Worm (Caenorhabditis elegans) whole organism, L1 larva: Measurements from ENCODE around the gene R10D12.1.

Experiments used
- aly-2 ChIP-seq: fragments of 150-350 bp; optimal IDR thresholded peaks from 2 replicates; lab custom pipeline; 2014; ENCODE audit warnings: missing biosample characterization, missing genetic modification characterization
- ama-1 ChIP-seq: fragments of 150-350 bp; optimal IDR thresholded peaks from 2 replicates; lab custom pipeline; 2014
- ceh-63 ChIP-seq: fragments of 200-800 bp; sonication (Bioruptor generic); optimal IDR thresholded peaks from 2 replicates; lab custom pipeline; 2018; ENCODE audit warnings: mild to moderate bottlenecking, missing genetic modification characterization, missing compliant biosample characterization
- ceh-90 ChIP-seq: sonication (generic microtip); optimal IDR thresholded peaks from 2 replicates; lab custom pipeline; 2016; ENCODE audit warnings: missing genetic modification characterization, missing compliant biosample characterization
- nhr-237 ChIP-seq: fragments of 150-350 bp; optimal IDR thresholded peaks from 2 replicates; lab custom pipeline; 2014; ENCODE audit warnings: missing biosample characterization, missing genetic modification characterization
- nhr-85 ChIP-seq: sonication (generic microtip); peaks from one replicate; lab custom pipeline; 2016; ENCODE audit warnings: missing genetic modification characterization, inconsistent platforms, missing compliant biosample characterization
- tlp-1 ChIP-seq: fragments of 150-350 bp; optimal IDR thresholded peaks from 2 replicates; lab custom pipeline; 2014; ENCODE audit warnings: missing biosample characterization, missing genetic modification characterization
- unc-62 ChIP-seq: fragments of 150-350 bp; optimal IDR thresholded peaks from 2 replicates; lab custom pipeline; 2014; ENCODE audit warnings: missing biosample characterization, missing genetic modification reagents, missing genetic modification characterization

DNA sequence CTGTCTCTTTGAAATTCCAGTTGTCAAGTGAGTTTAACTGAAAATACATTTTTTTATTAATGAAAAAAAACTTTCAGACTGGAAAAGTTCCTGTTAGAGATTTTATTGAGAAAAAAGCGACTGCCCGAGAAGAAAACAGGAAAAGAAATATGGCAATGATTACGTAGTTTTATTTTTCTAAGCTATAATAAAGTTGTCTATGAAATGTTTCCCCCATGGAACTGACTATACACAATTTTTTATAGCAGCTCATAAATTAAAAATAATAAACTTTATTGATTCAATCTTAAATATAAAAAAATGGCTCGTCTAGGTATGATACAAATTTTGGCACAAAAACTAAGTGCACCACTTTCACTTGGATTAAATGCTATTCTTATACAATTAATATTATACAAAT, 31.9 kb downstream of the R10D12.1 start, which contains the start of gene C06B3.1:
- TF ChIP-seq ceh-63 (GFP tag; lab: Kevin White, UChicago), result no peak
- no peak for TF ChIP-seq tlp-1 (tag; lab: Kevin White, UChicago)
- TF ChIP-seq unc-62 (GFP tag; lab: Kevin White, UChicago), result no peak
- TF ChIP-seq ceh-90 (tag; lab: Kevin White, UChicago), result no peak
- no peak for TF ChIP-seq ama-1 (lab: Kevin White, UChicago)
- no peak for TF ChIP-seq nhr-85 (tag; lab: Kevin White, UChicago)
- no peak for TF ChIP-seq nhr-237 (tag; lab: Kevin White, UChicago)
- TF ChIP-seq aly-2 (tag; lab: Kevin White, UChicago), result no peak
